Worm (Caenorhabditis elegans): ENCODE measurements around the gene srh-97.
A peak's percentile ranks its signal among the peaks of the same experiment; 100 is the strongest.

srh-97 gene

ce11 chrV:17042263-17042662, 25.4 kb downstream of the srh-97 start, which contains the start of gene hpo-33:
Gene hpo-33, plus strand, starts transcription at chrV:17042563.
- no peak for TF ChIP-seq skn-1 (tag; optimal IDR thresholded peaks at IDR 0.05)
- no peak for TF ChIP-seq Y48G9A.11 (GFP tag; IDR thresholded peaks at IDR 0.05)
- TF ChIP-seq R02D3.7 (tag; optimal IDR thresholded peaks at IDR 0.05): no peak
- no peak for TF ChIP-seq zag-1 (tag; optimal IDR thresholded peaks at IDR 0.05)
- TF ChIP-seq unc-62 (GFP tag; optimal IDR thresholded peaks at IDR 0.05 in 1 of 2): no peak
- no peak for TF ChIP-seq unc-62 (tag; optimal IDR thresholded peaks at IDR 0.05)
- no peak for TF ChIP-seq sdz-12 (GFP tag; optimal IDR thresholded peaks at IDR 0.05)
- no peak for TF ChIP-seq ceh-20 (GFP tag; IDR thresholded peaks at IDR 0.05)
- no peak for TF ChIP-seq pqm-1 (tag; optimal IDR thresholded peaks at IDR 0.05)
- TF ChIP-seq dmd-6 (GFP tag; IDR thresholded peaks at IDR 0.05): no peak
- TF ChIP-seq lsy-2 (tag; optimal IDR thresholded peaks at IDR 0.05): no peak
- no peak for TF ChIP-seq madf-9 (GFP tag; conservative IDR thresholded peaks at IDR 0.05)
- no peak for TF ChIP-seq F26F4.8 (GFP tag; conservative IDR thresholded peaks at IDR 0.05)
- no peak for TF ChIP-seq lin-15B (tag; optimal IDR thresholded peaks at IDR 0.05)

ce11 chrV:17044500-17044899, 27.6 kb downstream of the srh-97 start, which contains the start of gene F28B1.2:
Gene F28B1.2, plus strand, starts transcription at chrV:17044800.
- TF ChIP-seq D1046.2 (GFP tag; IDR thresholded peaks at IDR 0.05) (no peak), nhr-11 (tag; optimal IDR thresholded peaks at IDR 0.05) (no peak), gei-8 (GFP tag; optimal IDR thresholded peaks at IDR 0.05) (no peak), hmg-1.1 (GFP tag; IDR thresholded peaks at IDR 0.05) (no peak), pha-4 (GFP tag; IDR thresholded peaks at IDR 0.05) (no peak), pha-4 (tag; optimal IDR thresholded peaks at IDR 0.05) (no peak)

DNA sequence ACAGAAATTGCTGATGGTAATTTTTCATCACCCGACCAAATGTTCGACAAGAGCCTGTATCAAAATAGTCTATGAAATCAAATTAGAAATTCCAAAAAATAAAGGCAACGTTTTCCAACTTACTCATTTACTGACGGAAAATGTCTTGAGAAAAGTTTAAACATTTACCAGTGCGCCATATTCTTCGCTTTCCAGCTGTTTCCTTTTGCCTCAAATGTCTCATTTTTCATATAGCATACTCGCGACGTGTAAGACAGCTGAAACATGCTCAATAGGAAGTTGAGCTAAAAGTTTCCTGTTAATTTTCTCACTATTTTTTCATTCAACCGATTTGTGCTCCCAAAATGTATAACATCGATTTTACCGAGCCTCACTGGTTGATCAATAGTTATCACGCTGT, 43.1 kb downstream of the srh-97 start, which contains the start of gene sri-66:
Gene sri-66, plus strand, starts transcription at position 301 of the 400 bp plus-strand sequence.
- TF ChIP-seq F44E2.7 (GFP tag; IDR thresholded peaks at IDR 0.05) (no peak), dmd-6 (GFP tag; IDR thresholded peaks at IDR 0.05) (no peak), dve-1 (tag; optimal IDR thresholded peaks at IDR 0.05; ENCODE audit: insufficient read depth) (no peak), ceh-20 (GFP tag; IDR thresholded peaks at IDR 0.05) (no peak), aly-2 (tag; optimal IDR thresholded peaks at IDR 0.05) (no peak), nhr-6 (tag; optimal IDR thresholded peaks at IDR 0.05) (no peak), php-3 (GFP tag; IDR thresholded peaks at IDR 0.05) (no peak)

DNA sequence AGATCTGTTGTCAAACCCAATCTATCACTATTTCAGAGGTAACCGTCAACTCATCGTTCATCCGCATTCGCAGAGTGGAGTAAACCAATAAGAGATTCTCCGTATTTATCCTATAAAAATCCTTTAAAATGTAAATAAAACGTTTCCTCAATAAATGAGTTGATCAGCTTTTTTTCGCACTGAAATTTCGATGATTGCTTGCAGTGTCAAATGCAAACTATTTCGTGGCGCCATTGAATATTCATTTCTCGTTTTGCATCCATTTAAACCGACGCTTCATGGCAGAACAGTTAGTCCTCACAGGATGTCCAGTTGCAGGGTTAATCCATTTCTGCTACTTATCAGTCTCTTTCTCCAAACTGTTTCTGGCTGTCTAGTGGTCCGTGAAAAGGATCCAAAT, 44.7 kb downstream of the srh-97 start, which contains the start of gene F28B1.9:
Gene F28B1.9, plus strand, starts transcription at position 301 of the 400 bp plus-strand sequence.
- TF ChIP-seq T20F7.1 (GFP tag; optimal IDR thresholded peaks at IDR 0.05) (no peak), ceh-62 (tag; optimal IDR thresholded peaks at IDR 0.05) (no peak), hlh-30 (tag; optimal IDR thresholded peaks at IDR 0.05; ENCODE audit: insufficient read depth) (no peak), jun-1 (tag; optimal IDR thresholded peaks at IDR 0.05) (no peak), unc-62 (GFP tag; optimal IDR thresholded peaks at IDR 0.05 in 1 of 2) (peak in 1 of 2 experiments; percentile 15), unc-62 (tag; optimal IDR thresholded peaks at IDR 0.05) (no peak), mep-1 (tag; optimal IDR thresholded peaks at IDR 0.05) (no peak), dmd-9 (GFP tag; IDR thresholded peaks at IDR 0.05) (no peak)

- TF ChIP-seq set-16 (GFP tag; IDR thresholded peaks at IDR 0.05): no peak
- TF ChIP-seq skn-1 (tag; optimal IDR thresholded peaks at IDR 0.05): no peak
- TF ChIP-seq jun-1 (tag; optimal IDR thresholded peaks at IDR 0.05): no peak
- no peak for TF ChIP-seq lir-3 (tag; optimal IDR thresholded peaks at IDR 0.05)
- no peak for TF ChIP-seq mep-1 (tag; optimal IDR thresholded peaks at IDR 0.05)
- TF ChIP-seq ZK546.5 (tag; optimal IDR thresholded peaks at IDR 0.05): no peak
- TF ChIP-seq zag-1 (tag; optimal IDR thresholded peaks at IDR 0.05): no peak
- no peak for TF ChIP-seq nhr-6 (tag; optimal IDR thresholded peaks at IDR 0.05)
- no peak for TF ChIP-seq cey-2 (tag; optimal IDR thresholded peaks at IDR 0.05; ENCODE audit: borderline replicate concordance, insufficient read depth)
- TF ChIP-seq php-3 (GFP tag; IDR thresholded peaks at IDR 0.05): no peak
- no peak for TF ChIP-seq ceh-62 (tag; optimal IDR thresholded peaks at IDR 0.05)
- TF ChIP-seq nhr-11 (tag; optimal IDR thresholded peaks at IDR 0.05): no peak
- no peak for TF ChIP-seq zip-11 (GFP tag; IDR thresholded peaks at IDR 0.05)
- no peak for TF ChIP-seq ceh-28 (tag; optimal IDR thresholded peaks at IDR 0.05)
- no peak for TF ChIP-seq gei-8 (GFP tag; optimal IDR thresholded peaks at IDR 0.05)
- no peak for TF ChIP-seq F49E8.2 (tag; optimal IDR thresholded peaks at IDR 0.05; ENCODE audit: borderline replicate concordance)
These were observed 47.8 kb downstream of the srh-97 start, which contains the start of gene srh-255 for ce11 chrV:17064676-17065075. Gene srh-255, plus strand, starts transcription at chrV:17064976.

Measured in whole organism, L4 larva.